Worm (Caenorhabditis elegans) whole organism, midembryonic: ENCODE measurements around the gene cest-26.
A peak's percentile ranks its signal among the peaks of the same experiment; 100 is the strongest.

Experiments
- T22C8.4 ChIP-seq: fragments of 200-800 bp; sonication (Bioruptor generic); IDR thresholded peaks from 2 replicates; pipeline ENCODE4 v1.3.6; 2022; ENCODE audit warnings: missing genetic modification characterization, missing compliant biosample characterization
- cog-1 ChIP-seq: sonication (generic microtip); optimal IDR thresholded peaks from 2 replicates; lab custom pipeline; 2016; ENCODE audit warnings: missing genetic modification characterization, missing compliant biosample characterization
- flt-1 ChIP-seq: fragments of 200-800 bp; sonication (Bioruptor generic); IDR thresholded peaks from 2 replicates; pipeline ENCODE4 v1.3.6; 2022; ENCODE audit warnings: missing genetic modification characterization, missing compliant biosample characterization
- klf-2 ChIP-seq: fragments of 200-800 bp; sonication (Bioruptor generic); conservative IDR thresholded peaks from 2 replicates; pipeline ENCODE4 v1.3.6; 2022; ENCODE audit warnings: missing genetic modification reagents, missing genetic modification characterization, missing compliant biosample characterization
- med-1 ChIP-seq: sonication (generic microtip); optimal IDR thresholded peaks from 2 replicates; lab custom pipeline; 2017; ENCODE audit warnings: missing genetic modification characterization, mild to moderate bottlenecking, missing compliant biosample characterization, antibody characterized with exemption, missing genetic modification reagents; ENCODE audit not compliant: insufficient read depth
- ref-1 ChIP-seq: fragments of 200-800 bp; sonication (Bioruptor generic); conservative IDR thresholded peaks from 2 replicates; pipeline ENCODE4 v1.3.6; 2022; ENCODE audit warnings: missing genetic modification reagents, missing genetic modification characterization, missing compliant biosample characterization
- tab-1 ChIP-seq: fragments of 200-800 bp; sonication (Bioruptor generic); IDR thresholded peaks from 2 replicates; pipeline ENCODE4 v1.3.6; 2022; ENCODE audit warnings: missing genetic modification characterization, missing compliant biosample characterization
- ztf-23 ChIP-seq: fragments of 200-800 bp; sonication (Bioruptor generic); IDR thresholded peaks from 2 replicates; pipeline ENCODE4 v1.3.6; 2022; ENCODE audit warnings: missing genetic modification reagents, missing genetic modification characterization, missing compliant biosample characterization
- ztf-29 ChIP-seq: fragments of 200-800 bp; sonication (Bioruptor generic); IDR thresholded peaks from 2 replicates; pipeline ENCODE4 v1.3.6; 2022; ENCODE audit warnings: missing genetic modification reagents, missing genetic modification characterization, missing compliant biosample characterization

The cest-26 gene

DNA sequence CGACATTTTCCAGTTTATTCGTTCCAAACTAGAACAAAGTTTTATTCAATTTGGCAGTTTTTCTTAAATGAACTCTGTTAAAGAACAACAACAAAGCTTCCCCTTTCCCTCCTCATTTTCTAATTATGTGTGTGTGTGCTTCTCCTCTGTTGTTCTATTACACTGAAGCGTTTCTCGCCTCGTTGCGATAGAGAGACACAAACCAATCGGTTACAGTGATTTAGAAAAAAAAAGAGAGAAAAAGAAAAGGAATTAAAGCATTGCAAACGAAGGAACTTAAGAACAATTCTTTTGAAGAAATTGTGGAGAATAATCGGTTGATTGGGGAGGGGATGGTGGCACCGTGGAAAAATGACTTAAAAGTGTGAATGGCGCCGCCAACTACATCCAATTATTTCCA, at the start of gene cest-26:
Gene cest-26 (minus strand): TSS at position 101 of the 400 bp plus-strand sequence.
- no peak for TF ChIP-seq T22C8.4 (GFP tag; lab: Robert Waterston, UW)
- no peak for TF ChIP-seq ref-1 (GFP tag; lab: Robert Waterston, UW)
- TF ChIP-seq med-1 (GFP tag; lab: Kevin White, UChicago), result no peak
- no peak for TF ChIP-seq ztf-29 (GFP tag; lab: Robert Waterston, UW)
- no peak for TF ChIP-seq tab-1
- TF ChIP-seq ztf-23 (GFP tag; lab: Robert Waterston, UW), result no peak
- no peak for TF ChIP-seq cog-1
- no peak for TF ChIP-seq flt-1 (GFP tag; lab: Robert Waterston, UW)
- no peak for TF ChIP-seq klf-2 (GFP tag; lab: Robert Waterston, UW)

DNA sequence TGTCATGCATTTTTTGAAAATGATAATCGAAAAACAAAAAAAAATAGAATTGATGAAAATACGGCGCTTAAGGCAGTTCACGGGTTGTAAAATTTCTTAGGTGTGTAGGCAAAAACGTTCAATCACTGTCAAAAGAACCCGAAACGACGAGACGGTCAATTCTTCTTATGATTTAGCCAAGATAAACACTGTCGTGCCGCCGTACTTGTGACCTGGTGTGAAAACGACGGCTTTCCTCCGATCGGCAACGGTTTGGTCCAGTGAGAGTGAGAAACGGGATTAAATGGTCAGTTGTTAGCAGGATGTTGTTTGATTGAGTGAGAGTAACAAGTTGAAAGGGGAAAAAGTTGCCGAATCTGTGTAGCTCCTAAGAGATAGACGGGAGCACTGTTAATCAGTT, 46.6 kb upstream of the cest-26 start:
- TF ChIP-seq ref-1 (GFP tag; lab: Robert Waterston, UW), result no peak
- TF ChIP-seq med-1 (GFP tag; lab: Kevin White, UChicago), result no peak
- TF ChIP-seq flt-1 (GFP tag; lab: Robert Waterston, UW), result no peak
- TF ChIP-seq tab-1, result no peak
- TF ChIP-seq T22C8.4 (GFP tag; lab: Robert Waterston, UW), result no peak

DNA sequence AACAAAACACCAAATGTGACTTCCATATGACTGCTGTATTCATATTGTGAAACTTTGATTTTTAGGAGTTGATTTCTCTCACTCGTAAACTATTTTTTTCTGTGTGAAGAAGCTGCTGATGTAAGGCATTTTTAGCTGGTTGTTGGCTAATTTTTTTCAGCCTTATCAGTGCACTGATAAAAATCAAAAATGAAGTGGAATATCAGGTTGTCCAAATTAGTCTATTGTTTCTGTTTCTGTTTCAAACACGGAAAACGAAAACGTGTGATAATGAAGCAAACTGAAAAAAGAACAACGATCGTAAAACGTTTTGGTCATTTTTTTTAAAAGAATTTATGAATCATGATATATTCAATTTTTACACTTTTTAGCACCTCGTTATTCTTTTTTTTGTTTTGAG, 43.3 kb upstream of the cest-26 start:
- TF ChIP-seq ztf-23 (GFP tag; lab: Robert Waterston, UW) (no peak), cog-1 (no peak), ztf-29 (GFP tag; lab: Robert Waterston, UW) (no peak), med-1 (GFP tag; lab: Kevin White, UChicago) (no peak), T22C8.4 (GFP tag; lab: Robert Waterston, UW) (no peak), ref-1 (GFP tag; lab: Robert Waterston, UW) (no peak), flt-1 (GFP tag; lab: Robert Waterston, UW) (no peak), tab-1 (no peak), klf-2 (GFP tag; lab: Robert Waterston, UW) (no peak)

- no peak for TF ChIP-seq ref-1 (GFP tag; lab: Robert Waterston, UW)
- no peak for TF ChIP-seq klf-2 (GFP tag; lab: Robert Waterston, UW)
- no peak for TF ChIP-seq ztf-29 (GFP tag; lab: Robert Waterston, UW)
- no peak for TF ChIP-seq ztf-23 (GFP tag; lab: Robert Waterston, UW)
- no peak for TF ChIP-seq med-1 (GFP tag; lab: Kevin White, UChicago)
- TF ChIP-seq cog-1, result no peak
- no peak for TF ChIP-seq tab-1
- no peak for TF ChIP-seq flt-1 (GFP tag; lab: Robert Waterston, UW)
- TF ChIP-seq T22C8.4 (GFP tag; lab: Robert Waterston, UW), result no peak
Measured at ce11 chrX:4479960-4480359, 42.5 kb upstream of the cest-26 start.

- TF ChIP-seq ztf-29 (GFP tag; lab: Robert Waterston, UW), result no peak
- TF ChIP-seq med-1 (GFP tag; lab: Kevin White, UChicago), result no peak
- no peak for TF ChIP-seq T22C8.4 (GFP tag; lab: Robert Waterston, UW)
- no peak for TF ChIP-seq ref-1 (GFP tag; lab: Robert Waterston, UW)
- no peak for TF ChIP-seq flt-1 (GFP tag; lab: Robert Waterston, UW)
- no peak for TF ChIP-seq klf-2 (GFP tag; lab: Robert Waterston, UW)
- no peak for TF ChIP-seq tab-1
Measured at ce11 chrX:4478503-4478902, 41.0 kb upstream of the cest-26 start.

DNA sequence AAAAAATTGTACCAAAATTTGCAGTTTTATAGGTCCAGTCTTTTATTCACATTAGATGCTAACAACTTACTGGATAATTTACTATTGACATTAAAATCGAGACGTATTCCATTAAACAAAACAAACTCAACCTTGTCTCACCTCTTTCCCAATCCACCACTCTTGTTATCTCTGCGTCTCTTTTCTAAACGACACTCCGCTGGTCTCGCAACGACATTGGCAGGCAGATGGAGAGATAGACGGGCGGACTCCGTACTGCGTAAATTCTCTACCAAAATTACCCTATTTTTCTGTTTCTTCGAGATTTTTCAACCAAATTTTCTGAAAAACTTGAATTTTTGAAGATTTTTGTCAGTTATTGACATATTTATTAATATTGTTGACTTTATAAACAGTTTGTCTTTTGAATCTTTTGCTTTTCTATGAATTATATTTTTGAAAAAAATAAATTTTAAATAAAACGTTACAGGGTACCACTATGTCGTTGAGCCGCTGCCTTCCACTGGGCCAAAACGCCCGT, 31.9 kb upstream of the cest-26 start, which contains the start of gene asb-2:
Gene asb-2 (plus strand): TSS at position 470 of the 520 bp plus-strand sequence.
- TF ChIP-seq ref-1 (GFP tag; lab: Robert Waterston, UW) (no peak), cog-1 (peak; percentile 50), ztf-23 (GFP tag; lab: Robert Waterston, UW) (0 out of 2 replicates have a peak, but pooled peaks have one; percentile 16)

ce11 chrX:4466218-4466617, 28.8 kb upstream of the cest-26 start, which contains the start of gene nmur-3:
Gene nmur-3 (plus strand): TSS chrX:4466518.
- TF ChIP-seq med-1 (GFP tag; lab: Kevin White, UChicago), result no peak
- TF ChIP-seq ztf-23 (GFP tag; lab: Robert Waterston, UW), result no peak
- TF ChIP-seq ref-1 (GFP tag; lab: Robert Waterston, UW), result no peak
- no peak for TF ChIP-seq tab-1
- TF ChIP-seq T22C8.4 (GFP tag; lab: Robert Waterston, UW), result no peak
- no peak for TF ChIP-seq klf-2 (GFP tag; lab: Robert Waterston, UW)
- TF ChIP-seq flt-1 (GFP tag; lab: Robert Waterston, UW), result no peak
- no peak for TF ChIP-seq ztf-29 (GFP tag; lab: Robert Waterston, UW)
- TF ChIP-seq cog-1, result no peak

ce11 chrX:4464367-4464766, 26.9 kb upstream of the cest-26 start:
- no peak for TF ChIP-seq ztf-29 (GFP tag; lab: Robert Waterston, UW)
- TF ChIP-seq T22C8.4 (GFP tag; lab: Robert Waterston, UW), result no peak
- no peak for TF ChIP-seq flt-1 (GFP tag; lab: Robert Waterston, UW)
- no peak for TF ChIP-seq med-1 (GFP tag; lab: Kevin White, UChicago)
- TF ChIP-seq klf-2 (GFP tag; lab: Robert Waterston, UW), result no peak
- TF ChIP-seq tab-1, result no peak
- no peak for TF ChIP-seq cog-1
- TF ChIP-seq ztf-23 (GFP tag; lab: Robert Waterston, UW), result no peak

DNA sequence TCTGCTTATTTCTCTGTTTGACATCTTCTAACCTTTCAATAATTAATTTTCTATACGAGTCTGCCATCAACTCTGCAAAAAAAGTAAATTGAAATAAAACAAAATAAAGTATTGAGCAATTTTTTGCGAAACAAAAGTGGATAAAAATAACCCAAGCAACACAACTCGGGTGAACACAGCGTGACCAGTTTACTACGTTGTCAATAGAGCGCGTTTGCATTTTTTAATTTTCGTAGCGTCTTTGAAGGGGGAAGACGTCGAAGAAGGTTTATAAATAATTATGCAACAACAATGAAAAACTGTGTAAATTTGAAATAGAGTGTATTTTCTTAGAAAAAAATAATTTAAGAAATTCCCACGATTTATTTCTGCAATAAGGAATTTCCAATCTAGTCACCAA, 24.9 kb upstream of the cest-26 start, which contains the start of gene atg-16.1:
Gene atg-16.1 (minus strand): TSS at position 76 of the 400 bp plus-strand sequence.
- TF ChIP-seq tab-1 (no peak), med-1 (GFP tag; lab: Kevin White, UChicago) (no peak), ref-1 (GFP tag; lab: Robert Waterston, UW) (no peak), T22C8.4 (GFP tag; lab: Robert Waterston, UW) (no peak), klf-2 (GFP tag; lab: Robert Waterston, UW) (no peak), ztf-23 (GFP tag; lab: Robert Waterston, UW) (no peak), flt-1 (GFP tag; lab: Robert Waterston, UW) (no peak), ztf-29 (GFP tag; lab: Robert Waterston, UW) (no peak), cog-1 (no peak)
